Worm (Caenorhabditis elegans): Measurements from ENCODE around the gene clec-225.

The clec-225 gene

DNA sequence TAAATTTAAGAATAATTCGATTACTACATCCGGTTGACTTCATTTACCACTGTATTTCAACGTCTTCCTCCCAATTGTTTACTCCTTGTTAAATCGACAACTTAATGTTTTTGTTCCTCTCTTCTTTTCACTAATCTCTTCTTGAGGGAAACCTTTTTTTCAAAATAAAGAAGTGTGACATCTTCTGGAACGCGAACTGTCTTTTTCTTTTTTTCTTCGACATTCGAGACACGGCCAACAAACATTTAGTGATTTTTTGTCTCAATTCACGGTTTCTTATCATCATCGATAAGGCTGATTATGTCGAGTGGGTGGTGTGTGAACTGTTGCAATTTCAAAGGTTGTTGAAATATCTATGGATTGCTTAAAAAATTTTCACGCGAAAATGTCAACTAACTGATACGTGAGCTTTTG lies 49.5 kb downstream of the clec-225 start:
- TF ChIP-seq F16B12.6 (tag; optimal IDR thresholded peaks at IDR 0.05): no peak
- TF ChIP-seq egl-13 (tag; optimal IDR thresholded peaks at IDR 0.05): no peak
- TF ChIP-seq nhr-85 (tag): peak; percentile 87
- peak; percentile 57 for TF ChIP-seq nhr-19 (GFP tag; conservative IDR thresholded peaks at IDR 0.05)
- TF ChIP-seq elt-3 (tag; optimal IDR thresholded peaks at IDR 0.05): peak in 2 of 6 experiments; percentile 50 to 87
- peak; percentile 58 for TF ChIP-seq lin-14 (GFP tag; optimal IDR thresholded peaks at IDR 0.05)
- peak in 1 of 2 experiments; percentile 29 for TF ChIP-seq mdl-1 (tag; optimal IDR thresholded peaks at IDR 0.05)
- TF ChIP-seq lin-35 (GFP tag; optimal IDR thresholded peaks at IDR 0.05): peak in 1 of 2 experiments; percentile 69
- peak; percentile 35 for TF ChIP-seq tbx-2 (tag; optimal IDR thresholded peaks at IDR 0.05)
- TF ChIP-seq snu-23 (GFP tag; optimal IDR thresholded peaks at IDR 0.05): peak; percentile 42
- peak; percentile 25 for TF ChIP-seq nhr-71 (tag; optimal IDR thresholded peaks at IDR 0.05)
- no peak for TF ChIP-seq ztf-11 (tag; optimal IDR thresholded peaks at IDR 0.05)
- TF ChIP-seq nhr-20 (tag; optimal IDR thresholded peaks at IDR 0.05): peak; percentile 60
- peak; percentile 41 for TF ChIP-seq blmp-1 (tag; optimal IDR thresholded peaks at IDR 0.05)
- TF ChIP-seq dsc-1 (tag; optimal IDR thresholded peaks at IDR 0.05): no peak
- peak; percentile 29; the same call in 1 of the 2 replicates for TF ChIP-seq grh-1 (GFP tag; IDR thresholded peaks at IDR 0.05)
- peak in 1 of 3 experiments; percentile 37 for TF ChIP-seq dpl-1 (GFP tag; optimal IDR thresholded peaks at IDR 0.05)
- TF ChIP-seq nhr-90 (tag; optimal IDR thresholded peaks at IDR 0.05; ENCODE audit: poor library complexity): peak; percentile 24
- peak; percentile 60 for TF ChIP-seq elt-2 (tag; optimal IDR thresholded peaks at IDR 0.05)

DNA sequence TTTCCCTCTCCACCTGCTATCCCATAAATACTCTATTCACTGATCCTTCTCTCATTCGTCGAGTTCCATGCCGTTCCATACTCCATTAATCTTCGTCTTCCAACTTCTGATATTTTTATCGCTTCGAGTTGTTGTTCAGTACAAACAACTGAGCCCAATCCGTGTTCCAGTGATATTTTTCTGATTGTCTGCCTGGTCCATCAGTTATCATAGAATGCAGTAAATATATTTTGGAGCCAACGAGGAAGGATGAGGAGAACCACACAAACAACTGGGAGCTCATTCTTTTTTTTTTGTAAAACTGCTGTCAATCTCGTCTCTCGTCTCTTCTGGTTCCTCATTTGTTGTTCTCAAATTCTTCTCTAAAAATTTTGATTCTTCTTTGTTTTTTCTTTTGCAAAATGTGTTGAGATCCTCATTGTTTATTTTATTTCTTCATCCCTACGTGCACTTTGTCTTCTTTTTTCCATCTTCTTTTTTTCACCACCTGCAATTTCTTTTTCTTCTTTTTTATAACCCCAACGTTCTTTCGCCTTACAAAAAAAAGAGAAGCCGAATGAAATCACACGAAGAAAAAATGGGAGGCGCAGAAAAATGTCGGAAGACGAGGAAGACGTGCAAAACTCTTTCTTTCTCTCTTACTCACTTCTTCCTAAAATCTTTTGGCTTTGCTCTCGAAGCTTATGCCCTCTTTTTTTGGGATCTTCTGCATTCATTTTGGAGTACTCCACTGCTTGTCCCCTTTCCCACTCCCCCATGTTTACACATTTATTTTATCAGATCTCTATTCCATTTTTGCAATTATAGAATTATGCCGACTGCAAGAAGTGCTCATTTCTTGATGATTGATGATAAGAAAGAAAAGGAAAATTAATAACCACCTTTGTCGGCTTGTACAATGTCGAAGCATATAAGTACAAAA lies 50.7 kb downstream of the clec-225 start:
- no peak for TF ChIP-seq egl-27 (tag; optimal IDR thresholded peaks at IDR 0.05)
- no peak for TF ChIP-seq lin-15B (tag; optimal IDR thresholded peaks at IDR 0.05)
- no peak for TF ChIP-seq nhr-12 (tag; optimal IDR thresholded peaks at IDR 0.05)
- TF ChIP-seq nhr-47 (tag; optimal IDR thresholded peaks at IDR 0.05): no peak
- TF ChIP-seq pqm-1 (tag; optimal IDR thresholded peaks at IDR 0.05): no peak
- TF ChIP-seq elt-3 (tag; optimal IDR thresholded peaks at IDR 0.05): no peak
- TF ChIP-seq ama-1 (optimal IDR thresholded peaks at IDR 0.05): no peak
- TF ChIP-seq lsy-2 (tag; optimal IDR thresholded peaks at IDR 0.05): peak in 1 of 2 experiments; percentile 33
- TF ChIP-seq sup-37 (GFP tag; optimal IDR thresholded peaks at IDR 0.05): no peak
- TF ChIP-seq irx-1 (tag; optimal IDR thresholded peaks at IDR 0.05): no peak
- TF ChIP-seq efl-1 (optimal IDR thresholded peaks at IDR 0.05): no peak
- peak in 1 of 2 experiments; percentile 52 for TF ChIP-seq efl-1 (GFP tag; optimal IDR thresholded peaks at IDR 0.05 in 1 of 2)
- TF ChIP-seq lin-13 (GFP tag; optimal IDR thresholded peaks at IDR 0.05): no peak
- TF ChIP-seq aha-1 (tag; optimal IDR thresholded peaks at IDR 0.05): no peak
- TF ChIP-seq zag-1 (tag; optimal IDR thresholded peaks at IDR 0.05): no peak
- no peak for TF ChIP-seq nhr-28 (tag; optimal IDR thresholded peaks at IDR 0.05)
- no peak for TF ChIP-seq nhr-11 (tag; optimal IDR thresholded peaks at IDR 0.05)
- no peak for TF ChIP-seq nhr-237 (tag; optimal IDR thresholded peaks at IDR 0.05)
- TF ChIP-seq blmp-1 (tag; optimal IDR thresholded peaks at IDR 0.05): no peak
- no peak for TF ChIP-seq sptf-1 (tag; optimal IDR thresholded peaks at IDR 0.05)
- TF ChIP-seq nhr-71 (tag; optimal IDR thresholded peaks at IDR 0.05): peak; percentile 12
- peak; percentile 9 for TF ChIP-seq pax-3 (tag; optimal IDR thresholded peaks at IDR 0.05)
- no peak for TF ChIP-seq tbx-2 (tag; optimal IDR thresholded peaks at IDR 0.05)
- peak; percentile 8 for TF ChIP-seq rnt-1 (tag; optimal IDR thresholded peaks at IDR 0.05)
- TF ChIP-seq hlh-4 (tag; optimal IDR thresholded peaks at IDR 0.05): no peak
- TF ChIP-seq lin-14 (GFP tag; optimal IDR thresholded peaks at IDR 0.05): peak; percentile 69
- no peak for TF ChIP-seq unc-130 (tag; optimal IDR thresholded peaks at IDR 0.05)
- TF ChIP-seq nhr-90 (tag; optimal IDR thresholded peaks at IDR 0.05; ENCODE audit: poor library complexity): no peak
- TF ChIP-seq sox-4 (tag; optimal IDR thresholded peaks at IDR 0.05): no peak
- no peak for TF ChIP-seq fkh-10 (GFP tag; optimal IDR thresholded peaks at IDR 0.05)
- TF ChIP-seq mdl-1 (tag; optimal IDR thresholded peaks at IDR 0.05): no peak
- TF ChIP-seq unc-98 (GFP tag; IDR thresholded peaks at IDR 0.05): no peak
- no peak for TF ChIP-seq mab-9 (GFP tag; IDR thresholded peaks at IDR 0.05)
- no peak for TF ChIP-seq jun-1 (tag; optimal IDR thresholded peaks at IDR 0.05)
- no peak for TF ChIP-seq xbp-1 (tag; optimal IDR thresholded peaks at IDR 0.05)
- TF ChIP-seq fkh-8 (tag; optimal IDR thresholded peaks at IDR 0.05): no peak
- no peak for TF ChIP-seq unc-86 (tag; optimal IDR thresholded peaks at IDR 0.05)
